Worm (Caenorhabditis elegans) whole organism, midembryonic: ENCODE results near the gene che-10.

Experiments used
- flt-1 ChIP-seq: fragments of 200-800 bp; sonication (Bioruptor generic); IDR thresholded peaks from 2 replicates; pipeline ENCODE4 v1.3.6; 2022; ENCODE audit warnings: missing genetic modification characterization, missing compliant biosample characterization
- ztf-23 ChIP-seq: fragments of 200-800 bp; sonication (Bioruptor generic); IDR thresholded peaks from 2 replicates; pipeline ENCODE4 v1.3.6; 2022; ENCODE audit warnings: missing genetic modification reagents, missing genetic modification characterization, missing compliant biosample characterization

- TF ChIP-seq flt-1 (GFP tag; lab: Robert Waterston, UW) (no peak), ztf-23 (GFP tag; lab: Robert Waterston, UW) (no peak)
Observed at ce11 chrII:4657370-4657769, 19.2 kb upstream of the che-10 start.
